Fruit fly (Drosophila melanogaster): Measurements from ENCODE around the gene RhoL.

dm6 chr3R:9516400-9516852, 14.0 kb upstream of the RhoL start:
- TF ChIP-seq Clk (GFP tag; optimal IDR thresholded peaks at IDR 0.05) (no peak), cnc (optimal IDR thresholded peaks at IDR 0.05) (no peak), CG12768 (GFP tag; optimal IDR thresholded peaks at IDR 0.05) (no peak), kay (GFP tag; ENCODE audit: borderline replicate concordance) (no peak), CG5204 (GFP tag; optimal IDR thresholded peaks at IDR 0.05) (no peak), Mnt (GFP tag; optimal IDR thresholded peaks at IDR 0.05) (no peak)
